Fruit fly (Drosophila melanogaster): Measurements from ENCODE around the gene prd.

prd gene

DNA sequence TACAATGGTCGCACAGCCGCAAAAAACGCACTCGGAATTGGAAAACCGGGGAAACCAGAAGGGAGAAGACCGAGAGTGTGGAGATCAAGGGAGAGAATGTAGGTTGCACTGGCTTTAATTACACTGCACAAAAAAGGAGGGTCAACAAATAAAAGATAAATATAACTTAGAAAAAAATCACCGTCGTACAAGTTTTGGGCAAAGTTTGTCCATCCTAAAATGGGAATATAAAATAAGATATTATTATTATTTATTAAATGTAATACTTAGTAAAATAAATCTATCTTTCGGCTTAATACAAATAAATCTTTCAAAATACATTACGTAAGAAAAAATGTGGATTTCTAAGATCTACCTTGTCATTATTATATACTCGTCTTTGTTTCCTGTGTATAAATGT lies 30.2 kb upstream of the prd start (continued):
- no peak for TF ChIP-seq OdsH (GFP tag; optimal IDR thresholded peaks at IDR 0.05)
- TF ChIP-seq CG3919 (GFP tag; optimal IDR thresholded peaks at IDR 0.05): no peak
- TF ChIP-seq Hr4 (GFP tag; optimal IDR thresholded peaks at IDR 0.05): no peak
- TF ChIP-seq Gug (GFP tag; IDR thresholded peaks at IDR 0.05): no peak
- TF ChIP-seq CG8119 (GFP tag; IDR thresholded peaks at IDR 0.05): 0 out of 3 replicates have a peak, but pooled peaks have one; percentile 32
- no peak for TF ChIP-seq Lpt (GFP tag; optimal IDR thresholded peaks at IDR 0.05)
- no peak for TF ChIP-seq Ets96B (tag; optimal IDR thresholded peaks at IDR 0.05)
- peak; percentile 2 for TF ChIP-seq Eip78C (GFP tag)
- TF ChIP-seq svp (GFP tag): no peak
- no peak for TF ChIP-seq CG8632 (GFP tag; optimal IDR thresholded peaks at IDR 0.05)
- TF ChIP-seq eg (GFP tag; IDR thresholded peaks at IDR 0.05): 0 out of 3 replicates have a peak, but pooled peaks have one; percentile 13
- TF ChIP-seq Hr39 (GFP tag; optimal IDR thresholded peaks at IDR 0.05): no peak
- TF ChIP-seq topi (GFP tag; optimal IDR thresholded peaks at IDR 0.05): no peak
- TF ChIP-seq CG6792 (GFP tag; optimal IDR thresholded peaks at IDR 0.05): no peak
- TF ChIP-seq fd85E (GFP tag; optimal IDR thresholded peaks at IDR 0.05): no peak
- no peak for TF ChIP-seq CG4318 (GFP tag; optimal IDR thresholded peaks at IDR 0.05)
- TF ChIP-seq Sox102F (GFP tag; optimal IDR thresholded peaks at IDR 0.05): no peak
- TF ChIP-seq spab (GFP tag; optimal IDR thresholded peaks at IDR 0.05): no peak
- no peak for TF ChIP-seq esn (GFP tag; optimal IDR thresholded peaks at IDR 0.05)
- no peak for TF ChIP-seq CG7368 (GFP tag; optimal IDR thresholded peaks at IDR 0.05)
- no peak for TF ChIP-seq salr (GFP tag; optimal IDR thresholded peaks at IDR 0.05)
- peak; percentile 48 for TF ChIP-seq CG15336 (GFP tag; IDR thresholded peaks at IDR 0.05)
- TF ChIP-seq Hr38 (GFP tag; optimal IDR thresholded peaks at IDR 0.05): no peak

DNA sequence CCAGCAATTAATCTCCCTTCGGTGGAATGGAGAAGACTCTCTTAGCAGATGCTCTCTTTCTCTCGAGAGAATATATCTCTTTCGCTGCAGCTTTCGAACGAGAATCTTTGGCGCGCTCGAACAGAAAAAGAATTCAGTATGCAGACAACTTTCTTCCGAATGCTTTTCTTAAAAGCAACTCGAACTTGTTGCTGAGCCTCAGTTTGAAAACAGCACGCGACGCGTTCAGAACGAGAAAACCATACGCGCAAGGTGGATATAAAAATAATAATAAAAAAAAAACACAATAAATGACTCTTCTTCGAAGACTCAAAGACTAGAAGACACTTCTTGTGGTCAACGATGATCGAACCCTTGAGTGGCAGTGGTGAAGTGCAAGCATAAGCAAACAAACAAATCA lies 28.5 kb upstream of the prd start, which contains the start of gene CG17211:
TSS of gene CG17211 (plus strand) at position 202 of the 400 bp plus-strand sequence.
- no peak for TF ChIP-seq Hr39 (GFP tag; optimal IDR thresholded peaks at IDR 0.05)
- no peak for TF ChIP-seq CG8632 (GFP tag; optimal IDR thresholded peaks at IDR 0.05)
- TF ChIP-seq CG15336 (GFP tag; IDR thresholded peaks at IDR 0.05): no peak
- TF ChIP-seq vri (GFP tag; optimal IDR thresholded peaks at IDR 0.05): no peak

DNA sequence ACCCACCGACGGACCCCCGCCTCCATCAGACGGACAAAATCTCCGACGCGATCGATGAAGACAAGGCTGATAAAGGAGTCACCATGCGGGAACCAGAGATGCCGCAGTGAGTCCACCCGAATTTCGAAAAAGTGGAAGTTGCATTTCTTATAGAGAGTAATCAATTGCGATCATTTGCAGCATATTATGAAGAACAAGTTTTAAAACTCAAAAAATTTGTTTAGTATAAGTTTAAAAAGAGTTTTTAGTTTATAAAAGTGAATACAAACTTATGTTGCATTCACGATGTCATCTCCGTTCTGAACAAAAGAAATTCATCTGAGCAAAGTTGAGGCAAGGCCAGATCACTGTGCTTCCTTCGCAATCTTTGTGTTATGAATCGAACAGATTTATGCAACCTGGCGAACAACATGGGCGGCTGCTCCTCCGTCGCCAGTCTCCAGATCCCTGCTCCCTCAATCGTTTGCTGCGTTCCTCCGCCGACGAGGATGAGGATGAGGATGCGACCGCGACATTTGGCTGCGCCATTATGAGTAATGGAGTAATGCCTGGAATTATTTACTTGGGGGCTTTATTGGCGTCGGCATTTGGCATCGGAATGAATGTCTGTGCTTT lies 27.4 kb upstream of the prd start:
- TF ChIP-seq CG32006 (GFP tag; optimal IDR thresholded peaks at IDR 0.05) (no peak), CG31627 (GFP tag; optimal IDR thresholded peaks at IDR 0.05) (no peak), salr (GFP tag; optimal IDR thresholded peaks at IDR 0.05) (peak in 1 of 2 experiments; percentile 47), fd59A (GFP tag; optimal IDR thresholded peaks at IDR 0.05) (no peak), Hr39 (GFP tag; optimal IDR thresholded peaks at IDR 0.05) (no peak), CG1621 (tag; optimal IDR thresholded peaks at IDR 0.05) (no peak), Ets21C (GFP tag; optimal IDR thresholded peaks at IDR 0.05) (no peak), CG6163 (GFP tag; IDR thresholded peaks at IDR 0.05) (no peak), CG6792 (GFP tag; optimal IDR thresholded peaks at IDR 0.05) (no peak), Eip93F (GFP tag; optimal IDR thresholded peaks at IDR 0.05) (no peak), ss (GFP tag; optimal IDR thresholded peaks at IDR 0.05) (no peak), Gug (GFP tag; IDR thresholded peaks at IDR 0.05) (no peak), Hr38 (GFP tag; optimal IDR thresholded peaks at IDR 0.05) (no peak), CG11294 (GFP tag; IDR thresholded peaks at IDR 0.05) (no peak), dsx (GFP tag; optimal IDR thresholded peaks at IDR 0.05; ENCODE audit: poor library complexity, severe bottlenecking) (no peak), net (GFP tag; optimal IDR thresholded peaks at IDR 0.05) (no peak), svp (GFP tag) (peak; percentile 71), achi (GFP tag; optimal IDR thresholded peaks at IDR 0.05) (no peak), CG3032 (tag; optimal IDR thresholded peaks at IDR 0.05) (peak; percentile 19), Hr4 (GFP tag; optimal IDR thresholded peaks at IDR 0.05) (no peak), Smox (GFP tag; optimal IDR thresholded peaks at IDR 0.05) (no peak), CG8632 (GFP tag; optimal IDR thresholded peaks at IDR 0.05) (no peak), CG3919 (GFP tag; optimal IDR thresholded peaks at IDR 0.05) (no peak), topi (GFP tag; optimal IDR thresholded peaks at IDR 0.05) (no peak), Blimp-1 (GFP tag; optimal IDR thresholded peaks at IDR 0.05) (no peak), CG11902 (GFP tag; optimal IDR thresholded peaks at IDR 0.05) (no peak), Sox15 (GFP tag; optimal IDR thresholded peaks at IDR 0.05) (no peak), esn (GFP tag; optimal IDR thresholded peaks at IDR 0.05) (peak; percentile 39), Sox102F (GFP tag; optimal IDR thresholded peaks at IDR 0.05) (peak; percentile 43), eg (GFP tag; IDR thresholded peaks at IDR 0.05) (no peak), lz (GFP tag; optimal IDR thresholded peaks at IDR 0.05) (no peak), Met (GFP tag; optimal IDR thresholded peaks at IDR 0.05) (peak; percentile 18), CG4318 (GFP tag; optimal IDR thresholded peaks at IDR 0.05) (no peak), vri (GFP tag; optimal IDR thresholded peaks at IDR 0.05) (peak; percentile 44), CG10669 (GFP tag; optimal IDR thresholded peaks at IDR 0.05) (no peak), CG8319 (GFP tag; optimal IDR thresholded peaks at IDR 0.05) (no peak)
